Worm (Caenorhabditis elegans) whole organism, mixed stage, embryonic: ENCODE data around the gene egl-21.

Source experiments
- blmp-1 ChIP-seq: fragments of 150-350 bp; optimal IDR thresholded peaks from 2 replicates; lab custom pipeline; 2014; ENCODE audit warnings: missing biosample characterization, missing genetic modification characterization
- cnd-1 ChIP-seq: fragments of 200-800 bp; sonication (Bioruptor generic); optimal IDR thresholded peaks from 2 replicates; lab custom pipeline; 2018; ENCODE audit warnings: mild to moderate bottlenecking, missing genetic modification characterization, missing compliant biosample characterization
- elt-1 ChIP-seq: sonication (generic microtip); optimal IDR thresholded peaks from 2 replicates; lab custom pipeline; 2017; ENCODE audit warnings: missing genetic modification characterization, mild to moderate bottlenecking, missing compliant biosample characterization, antibody characterized with exemption, moderate library complexity, borderline replicate concordance; ENCODE audit not compliant: insufficient read depth
- lsy-2 ChIP-seq: fragments of 150-350 bp; optimal IDR thresholded peaks from 2 replicates; lab custom pipeline; 2014; ENCODE audit warnings: missing biosample characterization, missing genetic modification characterization
- mab-5 ChIP-seq: fragments of 150-350 bp; optimal IDR thresholded peaks from 2 replicates; lab custom pipeline; 2014; ENCODE audit warnings: missing biosample characterization, missing genetic modification characterization
- mls-2 ChIP-seq: sonication (generic microtip); optimal IDR thresholded peaks from 2 replicates; lab custom pipeline; 2016; ENCODE audit warnings: mild to moderate bottlenecking, missing genetic modification characterization, moderate library complexity, missing compliant biosample characterization
- nhr-12 ChIP-seq: fragments of 150-350 bp; optimal IDR thresholded peaks from 2 replicates; lab custom pipeline; 2014; ENCODE audit warnings: missing biosample characterization, missing genetic modification characterization
- nhr-76 ChIP-seq: sonication (generic microtip); optimal IDR thresholded peaks from 2 replicates; lab custom pipeline; 2017; ENCODE audit warnings: missing biosample characterization, missing genetic modification characterization
- pha-4 ChIP-seq: fragments of 150-350 bp; optimal IDR thresholded peaks from 2 replicates; lab custom pipeline; 2018; ENCODE audit warnings: missing biosample characterization, missing genetic modification reagents, missing genetic modification characterization
- snpc-4 ChIP-seq: fragments of 150-350 bp; optimal IDR thresholded peaks from 2 replicates; lab custom pipeline; 2014; ENCODE audit warnings: missing biosample characterization, missing genetic modification characterization
- sptf-1 ChIP-seq: sonication (generic microtip); optimal IDR thresholded peaks from 2 replicates; lab custom pipeline; 2017; ENCODE audit warnings: mild to moderate bottlenecking, missing genetic modification characterization, moderate library complexity, missing compliant biosample characterization
- unc-39 ChIP-seq: fragments of 150-350 bp; optimal IDR thresholded peaks from 2 replicates; lab custom pipeline; 2014; ENCODE audit warnings: missing biosample characterization, missing genetic modification characterization
- unc-62 ChIP-seq: fragments of 150-350 bp; optimal IDR thresholded peaks from 2 replicates; lab custom pipeline; 2014; ENCODE audit warnings: missing biosample characterization, missing genetic modification reagents, missing genetic modification characterization
- ztf-11 ChIP-seq: fragments of 150-350 bp; optimal IDR thresholded peaks from 2 replicates; lab custom pipeline; 2014; ENCODE audit warnings: missing biosample characterization, missing genetic modification characterization

DNA sequence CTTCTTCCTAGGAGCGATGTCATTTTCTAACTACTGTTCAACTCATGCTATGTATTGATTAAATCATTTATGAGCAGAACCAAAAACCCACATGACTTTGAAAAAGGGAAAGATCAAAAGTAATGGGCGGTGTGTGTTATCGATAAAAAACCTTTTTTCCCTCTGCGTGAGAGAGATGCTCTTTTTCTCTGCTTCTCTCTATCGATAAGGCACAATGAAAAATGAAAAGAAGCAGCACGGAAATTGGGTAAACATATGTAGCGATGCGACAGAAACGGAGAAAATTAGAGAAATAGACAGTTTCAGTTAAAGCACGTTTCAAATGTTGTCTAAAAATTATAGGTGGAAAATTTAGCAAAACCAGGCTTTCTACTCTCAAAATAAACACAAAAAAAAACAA is 20.7 kb upstream of the egl-21 start:
- TF ChIP-seq ztf-11 (tag; lab: Kevin White, UChicago) (no peak), cnd-1 (tag; lab: Kevin White, UChicago) (no peak), nhr-76 (tag; lab: Kevin White, UChicago) (no peak), sptf-1 (tag; lab: Kevin White, UChicago) (no peak), mab-5 (tag; lab: Kevin White, UChicago) (no peak), elt-1 (tag; lab: Kevin White, UChicago) (no peak), unc-62 (GFP tag; lab: Kevin White, UChicago) (no peak), nhr-12 (tag; lab: Kevin White, UChicago) (no peak), unc-39 (tag; lab: Kevin White, UChicago) (no peak), pha-4 (tag; lab: Kevin White, UChicago) (no peak), mls-2 (no peak), lsy-2 (tag; lab: Kevin White, UChicago) (no peak), blmp-1 (tag; lab: Kevin White, UChicago) (no peak), snpc-4 (no peak)
